Fruit fly (Drosophila melanogaster) whole organism, adult: ENCODE data around the gene foxo.

Experiments
- CG11617 ChIP-seq: fragments of 200-800 bp; sonication (Bioruptor generic); optimal IDR thresholded peaks from 2 replicates; lab custom pipeline; 2017; ENCODE audit warnings: mild to moderate bottlenecking, missing biosample characterization, missing genetic modification reagents, missing genetic modification characterization
- CG12768 ChIP-seq: fragments of 200-800 bp; sonication (Bioruptor generic); optimal IDR thresholded peaks from 2 replicates; lab custom pipeline; 2017; ENCODE audit warnings: missing biosample characterization, missing genetic modification characterization, mild to moderate bottlenecking, moderate library complexity, missing genetic modification reagents
- CG14711 ChIP-seq: fragments of 200-800 bp; sonication (Bioruptor generic); optimal IDR thresholded peaks from 2 replicates; lab custom pipeline; 2018; ENCODE audit warnings: missing biosample characterization, mild to moderate bottlenecking, missing genetic modification characterization, moderate library complexity
- CG1620 ChIP-seq: fragments of 200-800 bp; sonication (Bioruptor generic); optimal IDR thresholded peaks from 2 replicates; lab custom pipeline; 2016; ENCODE audit warnings: missing biosample characterization, missing genetic modification characterization
- CG33017 ChIP-seq: fragments of 200-800 bp; sonication (Bioruptor generic); optimal IDR thresholded peaks from 2 replicates; lab custom pipeline; 2018; ENCODE audit warnings: missing biosample characterization, mild to moderate bottlenecking, missing genetic modification characterization, moderate library complexity
- CG5204 ChIP-seq: fragments of 200-800 bp; sonication (Bioruptor generic); optimal IDR thresholded peaks from 2 replicates; lab custom pipeline; 2016; ENCODE audit warnings: missing biosample characterization, missing genetic modification characterization
- CG7045 ChIP-seq: fragments of 200-800 bp; sonication (Bioruptor generic); optimal IDR thresholded peaks from 2 replicates; lab custom pipeline; 2017; ENCODE audit warnings: missing biosample characterization, mild to moderate bottlenecking, missing genetic modification characterization
- CG7101 ChIP-seq: fragments of 200-800 bp; sonication (Bioruptor generic); optimal IDR thresholded peaks from 2 replicates; lab custom pipeline; 2018; ENCODE audit warnings: missing biosample characterization, mild to moderate bottlenecking, missing genetic modification characterization, moderate library complexity
- Clk ChIP-seq: fragments of 200-800 bp; sonication (Bioruptor generic); optimal IDR thresholded peaks from 2 replicates; lab custom pipeline; 2017; ENCODE audit warnings: missing biosample characterization, missing genetic modification characterization
- Crg-1 ChIP-seq: fragments of 200-800 bp; sonication (Bioruptor generic); optimal IDR thresholded peaks from 2 replicates; lab custom pipeline; 2016; ENCODE audit warnings: missing biosample characterization, missing genetic modification characterization
- Hr96 ChIP-seq: fragments of 200-800 bp; sonication (Bioruptor generic); optimal IDR thresholded peaks from 2 replicates; lab custom pipeline; 2016; ENCODE audit warnings: missing biosample characterization, missing genetic modification characterization
- Mnt ChIP-seq: fragments of 200-800 bp; sonication (Bioruptor generic); optimal IDR thresholded peaks from 2 replicates; lab custom pipeline; 2016; ENCODE audit warnings: missing biosample characterization, mild to moderate bottlenecking, missing genetic modification characterization
- bab1 ChIP-seq: fragments of 200-800 bp; sonication (Bioruptor generic); optimal IDR thresholded peaks from 3 replicates; lab custom pipeline; 2019; ENCODE audit warnings: missing biosample characterization, mild to moderate bottlenecking, missing genetic modification characterization, moderate library complexity
- cic ChIP-seq: fragments of 200-800 bp; sonication (Bioruptor generic); optimal IDR thresholded peaks from 2 replicates; lab custom pipeline; 2017; ENCODE audit warnings: missing biosample characterization, mild to moderate bottlenecking, missing genetic modification characterization, moderate library complexity
- cnc ChIP-seq, 2 experiments: fragments of >200 bp; optimal IDR thresholded peaks; 2 replicates each; lab custom pipeline; 2017
- kay ChIP-seq: fragments of 200-800 bp; sonication (Bioruptor generic); peaks from one replicate; lab custom pipeline; 2016; ENCODE audit warnings: missing biosample characterization, missing genetic modification characterization, borderline replicate concordance
- ovo ChIP-seq: fragments of 200-800 bp; sonication (Bioruptor generic); optimal IDR thresholded peaks from 2 replicates; lab custom pipeline; 2016; ENCODE audit warnings: missing biosample characterization, missing genetic modification characterization
- pad ChIP-seq: fragments of 200-800 bp; sonication (Bioruptor generic); optimal IDR thresholded peaks from 3 replicates; lab custom pipeline; 2017; ENCODE audit warnings: missing biosample characterization, missing genetic modification characterization, mild to moderate bottlenecking, moderate library complexity, missing genetic modification reagents
- tj ChIP-seq: fragments of 200-800 bp; sonication (Bioruptor generic); optimal IDR thresholded peaks from 3 replicates; lab custom pipeline; 2017; ENCODE audit warnings: missing biosample characterization, mild to moderate bottlenecking, missing genetic modification characterization, moderate library complexity
- toe ChIP-seq: fragments of 200-800 bp; sonication (Bioruptor generic); optimal IDR thresholded peaks from 2 replicates; lab custom pipeline; 2016; ENCODE audit warnings: missing biosample characterization, missing genetic modification characterization

Gene foxo

dm6 chr3R:14097980-14098379 lies 41.2 kb downstream of the foxo start, which contains the start of gene CG9920:
Gene CG9920 (minus strand): TSS chr3R:14098080.
- no peak for TF ChIP-seq CG5204 (GFP tag; lab: Kevin White, UChicago)
- no peak for TF ChIP-seq cic (GFP tag; lab: Kevin White, UChicago)
- no peak for TF ChIP-seq CG7101 (tag; lab: Kevin White, UChicago)
- no peak for TF ChIP-seq Hr96
- no peak for TF ChIP-seq Mnt (GFP tag; lab: Kevin White, UChicago)
- no peak for TF ChIP-seq cnc (optimal IDR thresholded peaks at IDR 0.05; lab: Kevin White, UChicago)
- no peak for TF ChIP-seq CG12768
- TF ChIP-seq CG1620 (GFP tag; lab: Kevin White, UChicago), result no peak
- TF ChIP-seq CG14711 (tag; lab: Kevin White, UChicago), result no peak
- TF ChIP-seq CG7045 (GFP tag; lab: Kevin White, UChicago), result no peak
- TF ChIP-seq Clk (GFP tag; lab: Kevin White, UChicago), result no peak
- TF ChIP-seq tj (GFP tag; lab: Kevin White, UChicago), result no peak
- TF ChIP-seq toe, result no peak
- TF ChIP-seq bab1 (GFP tag; lab: Kevin White, UChicago), result no peak

dm6 chr3R:14098527-14099109 lies 41.9 kb downstream of the foxo start:
- TF ChIP-seq toe (peak; percentile 10), cnc (optimal IDR thresholded peaks at IDR 0.05; lab: Kevin White, UChicago) (no peak)

- TF ChIP-seq bab1 (GFP tag; lab: Kevin White, UChicago), result no peak
- TF ChIP-seq CG7101 (tag; lab: Kevin White, UChicago), result no peak
- TF ChIP-seq toe, result no peak
- no peak for TF ChIP-seq CG7045 (GFP tag; lab: Kevin White, UChicago)
- TF ChIP-seq CG33017 (tag; lab: Kevin White, UChicago), result no peak
- TF ChIP-seq ovo (GFP tag; lab: Kevin White, UChicago), result no peak
- TF ChIP-seq Mnt (GFP tag; lab: Kevin White, UChicago), result no peak
- TF ChIP-seq CG11617 (GFP tag; lab: Kevin White, UChicago), result no peak
- no peak for TF ChIP-seq Hr96
- TF ChIP-seq Clk (GFP tag; lab: Kevin White, UChicago), result no peak
- no peak for TF ChIP-seq CG5204 (GFP tag; lab: Kevin White, UChicago)
- TF ChIP-seq tj (GFP tag; lab: Kevin White, UChicago), result no peak
- TF ChIP-seq cnc (optimal IDR thresholded peaks at IDR 0.05; lab: Kevin White, UChicago), result no peak
- TF ChIP-seq CG14711 (tag; lab: Kevin White, UChicago), result no peak
Observed at dm6 chr3R:14100962-14101361, 44.2 kb downstream of the foxo start.

dm6 chr3R:14103022-14103421 lies 46.3 kb downstream of the foxo start, which contains the start of gene PK1-R:
Gene PK1-R (minus strand): TSS chr3R:14103122.
- TF ChIP-seq Mnt (GFP tag; lab: Kevin White, UChicago) (no peak), Hr96 (no peak), CG33017 (tag; lab: Kevin White, UChicago) (no peak), toe (no peak), ovo (GFP tag; lab: Kevin White, UChicago) (no peak), tj (GFP tag; lab: Kevin White, UChicago) (no peak), CG7045 (GFP tag; lab: Kevin White, UChicago) (no peak), cnc (optimal IDR thresholded peaks at IDR 0.05; lab: Kevin White, UChicago) (no peak)

- no peak for TF ChIP-seq pad (GFP tag; lab: Kevin White, UChicago)
- no peak for TF ChIP-seq tj (GFP tag; lab: Kevin White, UChicago)
- no peak for TF ChIP-seq cnc (optimal IDR thresholded peaks at IDR 0.05; lab: Kevin White, UChicago)
- TF ChIP-seq CG1620 (GFP tag; lab: Kevin White, UChicago), result no peak
- no peak for TF ChIP-seq Hr96
- no peak for TF ChIP-seq bab1 (GFP tag; lab: Kevin White, UChicago)
- TF ChIP-seq CG33017 (tag; lab: Kevin White, UChicago), result no peak
- no peak for TF ChIP-seq toe
- no peak for TF ChIP-seq cic (GFP tag; lab: Kevin White, UChicago)
- TF ChIP-seq CG5204 (GFP tag; lab: Kevin White, UChicago), result no peak
Observed at dm6 chr3R:14107597-14107996, 50.9 kb downstream of the foxo start.

- TF ChIP-seq CG33017 (tag; lab: Kevin White, UChicago) (peak; percentile 14), Crg-1 (GFP tag; lab: Kevin White, UChicago) (no peak), kay (GFP tag; lab: Kevin White, UChicago) (no peak), CG7045 (GFP tag; lab: Kevin White, UChicago) (peak; percentile 41), CG14711 (tag; lab: Kevin White, UChicago) (no peak), pad (GFP tag; lab: Kevin White, UChicago) (peak; percentile 43), cic (GFP tag; lab: Kevin White, UChicago) (peak; percentile 3), ovo (GFP tag; lab: Kevin White, UChicago) (no peak), CG1620 (GFP tag; lab: Kevin White, UChicago) (no peak), bab1 (GFP tag; lab: Kevin White, UChicago) (no peak), cnc (optimal IDR thresholded peaks at IDR 0.05; lab: Kevin White, UChicago) (no peak), tj (GFP tag; lab: Kevin White, UChicago) (no peak)
Observed at dm6 chr3R:14108158-14108921, 51.6 kb downstream of the foxo start, which contains the start of gene CG12402. Gene CG12402 (minus strand): TSS chr3R:14108321.
